Fruit fly (Drosophila melanogaster) whole organism, embryonic: ENCODE results near the gene CG5506.

Source experiments
- Bteb2 ChIP-seq: fragments of 200-800 bp; sonication (Bioruptor generic); optimal IDR thresholded peaks from 2 replicates; lab custom pipeline; 2016; ENCODE audit warnings: missing biosample characterization, missing genetic modification characterization
- CG12299 ChIP-seq: fragments of 200-800 bp; sonication (Bioruptor generic); optimal IDR thresholded peaks from 2 replicates; lab custom pipeline; 2018; ENCODE audit warnings: missing biosample characterization, mild to moderate bottlenecking, missing genetic modification characterization
- CG13775 ChIP-seq: fragments of 200-800 bp; sonication (Bioruptor generic); optimal IDR thresholded peaks from 3 replicates; lab custom pipeline; 2017; ENCODE audit warnings: missing biosample characterization, mild to moderate bottlenecking, missing genetic modification characterization
- CG14710 ChIP-seq: fragments of 200-800 bp; sonication (Bioruptor generic); optimal IDR thresholded peaks from 3 replicates; lab custom pipeline; 2019; ENCODE audit warnings: missing biosample characterization, mild to moderate bottlenecking, missing genetic modification characterization, moderate library complexity
- CG1603 ChIP-seq: fragments of 200-800 bp; sonication (Bioruptor generic); optimal IDR thresholded peaks from 2 replicates; lab custom pipeline; 2019; ENCODE audit warnings: missing biosample characterization, mild to moderate bottlenecking, missing genetic modification characterization, moderate library complexity
- CG16815 ChIP-seq: fragments of 200-800 bp; sonication (Bioruptor generic); optimal IDR thresholded peaks from 3 replicates; lab custom pipeline; 2017; ENCODE audit warnings: missing biosample characterization, mild to moderate bottlenecking, missing genetic modification characterization
- CG17568 ChIP-seq: fragments of 200-800 bp; sonication (Bioruptor generic); optimal IDR thresholded peaks from 2 replicates; lab custom pipeline; 2018; ENCODE audit warnings: missing biosample characterization, mild to moderate bottlenecking, missing genetic modification characterization, moderate library complexity
- CG2120 ChIP-seq: fragments of 200-800 bp; sonication (Bioruptor generic); optimal IDR thresholded peaks from 3 replicates; lab custom pipeline; 2016; ENCODE audit warnings: missing biosample characterization, missing genetic modification characterization
- CG30403 ChIP-seq: fragments of 200-800 bp; sonication (Bioruptor generic); optimal IDR thresholded peaks from 3 replicates; lab custom pipeline; 2016; ENCODE audit warnings: missing biosample characterization, missing genetic modification characterization
- CG4424 ChIP-seq: fragments of 200-800 bp; sonication (Bioruptor generic); optimal IDR thresholded peaks from 3 replicates; lab custom pipeline; 2016; ENCODE audit warnings: missing biosample characterization, missing genetic modification characterization
- CG4707 ChIP-seq: fragments of 200-800 bp; sonication (Bioruptor generic); optimal IDR thresholded peaks from 2 replicates; lab custom pipeline; 2018; ENCODE audit warnings: missing biosample characterization, mild to moderate bottlenecking, missing genetic modification characterization, moderate library complexity
- CG6791 ChIP-seq: fragments of 200-800 bp; sonication (Bioruptor generic); IDR thresholded peaks from 3 replicates; pipeline ENCODE4 v1.3.6; 2022; ENCODE audit warnings: missing biosample characterization, missing genetic modification characterization; ENCODE audit not compliant: partially characterized antibody
- CG7839 ChIP-seq: fragments of 200-800 bp; sonication (Bioruptor generic); optimal IDR thresholded peaks from 3 replicates; lab custom pipeline; 2018; ENCODE audit warnings: missing biosample characterization, mild to moderate bottlenecking, missing genetic modification characterization, moderate library complexity
- CG8944 ChIP-seq: fragments of 200-800 bp; sonication (Bioruptor generic); optimal IDR thresholded peaks from 3 replicates; lab custom pipeline; 2016; ENCODE audit warnings: missing biosample characterization, missing genetic modification characterization
- CG9609 ChIP-seq: fragments of 200-800 bp; sonication (Bioruptor generic); optimal IDR thresholded peaks from 3 replicates; lab custom pipeline; 2016; ENCODE audit warnings: missing biosample characterization, missing genetic modification characterization
- CG9797 ChIP-seq: fragments of 200-800 bp; sonication (Bioruptor generic); optimal IDR thresholded peaks from 3 replicates; lab custom pipeline; 2018; ENCODE audit warnings: missing biosample characterization, mild to moderate bottlenecking, missing genetic modification characterization
- CG9817 ChIP-seq: fragments of 200-800 bp; sonication (Bioruptor generic); optimal IDR thresholded peaks from 2 replicates; lab custom pipeline; 2018; ENCODE audit warnings: missing biosample characterization, mild to moderate bottlenecking, missing genetic modification characterization, moderate library complexity
- Ets97D ChIP-seq: fragments of 200-800 bp; sonication (Bioruptor generic); optimal IDR thresholded peaks from 3 replicates; lab custom pipeline; 2016; ENCODE audit warnings: missing biosample characterization, missing genetic modification characterization
- Fer1 ChIP-seq: fragments of 200-800 bp; sonication (Bioruptor generic); optimal IDR thresholded peaks from 2 replicates; lab custom pipeline; 2017; ENCODE audit warnings: missing biosample characterization, mild to moderate bottlenecking, missing genetic modification characterization
- Hr51 ChIP-seq, 2 experiments: fragments of 200-800 bp; sonication (Bioruptor generic); optimal IDR thresholded peaks; 2 replicates in 1 of 2; 3 replicates in 1 of 2; lab custom pipeline; 2016 to 2018; ENCODE audit warnings: missing biosample characterization in 2 of 2, missing genetic modification characterization in 2 of 2, mild to moderate bottlenecking in 1 of 2, moderate library complexity in 1 of 2
- Med ChIP-seq: fragments of 200-800 bp; sonication (Bioruptor generic); peaks from one replicate; lab custom pipeline; 2016; ENCODE audit warnings: missing biosample characterization, missing genetic modification characterization, mild to moderate bottlenecking, inconsistent platforms, moderate library complexity
- Meics ChIP-seq: fragments of 200-800 bp; sonication (Bioruptor generic); optimal IDR thresholded peaks from 2 replicates; lab custom pipeline; 2017; ENCODE audit warnings: missing biosample characterization, mild to moderate bottlenecking, missing genetic modification characterization
- Trl ChIP-seq, 3 experiments: fragments of >200 bp in 2 of 3; fragments of 200-800 bp in 1 of 3; sonication (Bioruptor generic) in 1 of 3; optimal IDR thresholded peaks; 2 replicates in 1 of 3; 3 replicates in 2 of 3; lab custom pipeline; 2016 to 2017; ENCODE audit warnings: missing biosample characterization in 1 of 3, missing genetic modification characterization in 1 of 3
- bab2 ChIP-seq: fragments of 200-800 bp; sonication (Bioruptor generic); optimal IDR thresholded peaks from 2 replicates; lab custom pipeline; 2016; ENCODE audit warnings: missing biosample characterization, missing genetic modification characterization
- cg ChIP-seq: fragments of 200-800 bp; sonication (Bioruptor generic); optimal IDR thresholded peaks from 3 replicates; lab custom pipeline; 2019; ENCODE audit warnings: missing biosample characterization, mild to moderate bottlenecking, missing genetic modification characterization, moderate library complexity
- chn ChIP-seq: fragments of 200-800 bp; sonication (Bioruptor generic); optimal IDR thresholded peaks from 2 replicates; lab custom pipeline; 2016; ENCODE audit warnings: missing biosample characterization, missing genetic modification characterization
- crp ChIP-seq, 2 experiments: fragments of 200-800 bp; sonication (Bioruptor generic); optimal IDR thresholded peaks; 2 replicates in 1 of 2; 3 replicates in 1 of 2; lab custom pipeline; 2017; ENCODE audit warnings: missing biosample characterization in 2 of 2, missing genetic modification characterization in 2 of 2, mild to moderate bottlenecking in 1 of 2, moderate library complexity in 1 of 2
- esg ChIP-seq: fragments of 200-800 bp; sonication (Bioruptor generic); conservative IDR thresholded peaks from 2 replicates; pipeline ENCODE4 v1.3.6; 2022; ENCODE audit warnings: missing biosample characterization, missing genetic modification characterization
- hth ChIP-seq: fragments of >200 bp; optimal IDR thresholded peaks from 2 replicates; lab custom pipeline; 2017; ENCODE audit warnings: inconsistent platforms
- jumu ChIP-seq: fragments of 200-800 bp; sonication (Bioruptor generic); optimal IDR thresholded peaks from 3 replicates; lab custom pipeline; 2016; ENCODE audit warnings: missing biosample characterization, missing genetic modification characterization
- kay ChIP-seq: fragments of 200-800 bp; sonication (Bioruptor generic); optimal IDR thresholded peaks from 2 replicates; lab custom pipeline; 2016; ENCODE audit warnings: missing biosample characterization, missing genetic modification characterization
- lilli ChIP-seq: fragments of 200-800 bp; sonication (Bioruptor generic); optimal IDR thresholded peaks from 3 replicates; lab custom pipeline; 2016; ENCODE audit warnings: missing biosample characterization, missing genetic modification characterization
- lmd ChIP-seq: fragments of 200-800 bp; sonication (Bioruptor generic); IDR thresholded peaks from 2 replicates; pipeline ENCODE4 v1.3.6; 2022; ENCODE audit warnings: missing biosample characterization, missing genetic modification characterization
- mam ChIP-seq: fragments of 200-800 bp; sonication (Bioruptor generic); optimal IDR thresholded peaks from 3 replicates; lab custom pipeline; 2016; ENCODE audit warnings: missing biosample characterization, missing genetic modification characterization
- nmo ChIP-seq: fragments of 200-800 bp; sonication (Bioruptor generic); optimal IDR thresholded peaks from 2 replicates; lab custom pipeline; 2018; ENCODE audit warnings: missing biosample characterization, mild to moderate bottlenecking, missing genetic modification characterization, moderate library complexity
- pros ChIP-seq: fragments of 200-800 bp; sonication (Bioruptor generic); optimal IDR thresholded peaks from 3 replicates; lab custom pipeline; 2019; ENCODE audit warnings: missing biosample characterization, mild to moderate bottlenecking, missing genetic modification characterization, moderate library complexity
- sisA ChIP-seq: fragments of 200-800 bp; sonication (Bioruptor generic); IDR thresholded peaks from 2 replicates; pipeline ENCODE4 v1.3.6; 2022; ENCODE audit warnings: missing biosample characterization, missing genetic modification characterization
- sna ChIP-seq: fragments of 200-800 bp; sonication (Bioruptor generic); IDR thresholded peaks from 2 replicates; pipeline ENCODE4 v1.3.6; 2022; ENCODE audit warnings: missing biosample characterization, missing genetic modification characterization; ENCODE audit not compliant: partially characterized antibody
- unc-4 ChIP-seq: fragments of 200-800 bp; sonication (Bioruptor generic); IDR thresholded peaks from 2 replicates; pipeline ENCODE4 v1.3.6; 2022; ENCODE audit warnings: missing biosample characterization, missing genetic modification characterization; ENCODE audit not compliant: partially characterized antibody
- unpg ChIP-seq: fragments of 200-800 bp; sonication (Bioruptor generic); optimal IDR thresholded peaks from 3 replicates; lab custom pipeline; 2018; ENCODE audit warnings: missing biosample characterization, mild to moderate bottlenecking, missing genetic modification characterization, moderate library complexity
- zen ChIP-seq: fragments of 200-800 bp; sonication (Bioruptor generic); optimal IDR thresholded peaks from 3 replicates; lab custom pipeline; 2018; ENCODE audit warnings: missing biosample characterization, mild to moderate bottlenecking, missing genetic modification characterization, moderate library complexity

CG5506 gene

DNA sequence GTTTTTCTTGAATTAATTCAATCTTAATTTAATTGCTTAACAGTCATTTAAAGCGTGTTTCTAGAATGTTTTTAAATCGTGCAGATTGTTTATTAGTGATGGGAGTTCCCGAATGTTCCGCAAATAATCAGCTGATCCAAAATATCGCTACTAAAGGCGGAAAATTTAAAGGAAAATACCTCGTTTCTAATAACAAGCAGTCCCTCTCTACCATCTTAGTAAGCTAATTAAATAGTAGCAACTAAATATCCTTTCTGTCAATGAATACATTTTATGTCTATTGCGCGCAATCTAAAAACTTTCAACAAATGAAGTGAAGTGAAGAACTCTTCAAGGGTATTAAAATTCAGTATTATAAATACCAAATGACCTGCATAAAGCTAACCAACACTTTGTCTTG is 28.3 kb upstream of the CG5506 start, which contains the start of gene CG5290 (continued):
- TF ChIP-seq hth (lab: Kevin White, UChicago) (no peak), CG14710 (tag; lab: Kevin White, UChicago) (peak; percentile 65), CG1603 (peak; percentile 29), sna (peak; percentile 58; the same call in 1 of the 2 replicates), CG16815 (GFP tag; lab: Kevin White, UChicago) (no peak), CG2120 (GFP tag; lab: Kevin White, UChicago) (peak; percentile 67), mam (GFP tag; lab: Kevin White, UChicago) (peak; percentile 52), CG17568 (no peak), CG9817 (peak; percentile 1), CG9797 (GFP tag; lab: Kevin White, UChicago) (peak; percentile 12), Meics (GFP tag; lab: Kevin White, UChicago) (no peak), unc-4 (GFP tag; lab: Robert Waterston, UW) (peak; percentile 68; the same call in 1 of the 2 replicates), CG13775 (GFP tag; lab: Kevin White, UChicago) (peak; percentile 33), kay (GFP tag; lab: Kevin White, UChicago) (no peak), CG7839 (peak; percentile 9), Bteb2 (peak; percentile 39), nmo (GFP tag; lab: Kevin White, UChicago) (peak; percentile 55), Ets97D (GFP tag; lab: Kevin White, UChicago) (peak; percentile 43), bab2 (GFP tag; lab: Kevin White, UChicago) (peak; percentile 28), crp (GFP tag; optimal IDR thresholded peaks at IDR 0.05; lab: Kevin White, UChicago) (peak; percentile 66 to 94), CG12299 (tag; lab: Kevin White, UChicago) (no peak), CG6791 (0 out of 3 replicates have a peak, but pooled peaks have one; percentile 37), sisA (no peak), CG4707 (GFP tag; lab: Kevin White, UChicago) (no peak), chn (GFP tag; lab: Kevin White, UChicago) (peak; percentile 6), Trl (optimal IDR thresholded peaks at IDR 0.05; lab: Kevin White, UChicago) (no peak), Trl (GFP tag; optimal IDR thresholded peaks at IDR 0.05; lab: Kevin White, UChicago) (peak; percentile 65), CG9609 (GFP tag; lab: Kevin White, UChicago) (peak; percentile 1), lmd (no peak), lilli (peak; percentile 63), esg (GFP tag; lab: Robert Waterston, UW) (no peak), unpg (GFP tag; lab: Kevin White, UChicago) (no peak), CG30403 (peak; percentile 54), Med (GFP tag; lab: Kevin White, UChicago) (peak; percentile 92), Fer1 (GFP tag; lab: Kevin White, UChicago) (peak; percentile 6), jumu (peak; percentile 27), cg (GFP tag; lab: Kevin White, UChicago) (no peak), CG4424 (GFP tag; lab: Kevin White, UChicago) (peak; percentile 18), zen (tag; lab: Kevin White, UChicago) (peak; percentile 7), pros (GFP tag; lab: Kevin White, UChicago) (no peak), Hr51 (GFP tag; optimal IDR thresholded peaks at IDR 0.05; lab: Kevin White, UChicago) (peak in 1 of 2 experiments; percentile 0), CG8944 (peak; percentile 20)
- TF ChIP-seq, all 482 proteins: peak for 128
